Worm (Caenorhabditis elegans): ENCODE data around the gene ecps-1.

ecps-1 gene

DNA sequence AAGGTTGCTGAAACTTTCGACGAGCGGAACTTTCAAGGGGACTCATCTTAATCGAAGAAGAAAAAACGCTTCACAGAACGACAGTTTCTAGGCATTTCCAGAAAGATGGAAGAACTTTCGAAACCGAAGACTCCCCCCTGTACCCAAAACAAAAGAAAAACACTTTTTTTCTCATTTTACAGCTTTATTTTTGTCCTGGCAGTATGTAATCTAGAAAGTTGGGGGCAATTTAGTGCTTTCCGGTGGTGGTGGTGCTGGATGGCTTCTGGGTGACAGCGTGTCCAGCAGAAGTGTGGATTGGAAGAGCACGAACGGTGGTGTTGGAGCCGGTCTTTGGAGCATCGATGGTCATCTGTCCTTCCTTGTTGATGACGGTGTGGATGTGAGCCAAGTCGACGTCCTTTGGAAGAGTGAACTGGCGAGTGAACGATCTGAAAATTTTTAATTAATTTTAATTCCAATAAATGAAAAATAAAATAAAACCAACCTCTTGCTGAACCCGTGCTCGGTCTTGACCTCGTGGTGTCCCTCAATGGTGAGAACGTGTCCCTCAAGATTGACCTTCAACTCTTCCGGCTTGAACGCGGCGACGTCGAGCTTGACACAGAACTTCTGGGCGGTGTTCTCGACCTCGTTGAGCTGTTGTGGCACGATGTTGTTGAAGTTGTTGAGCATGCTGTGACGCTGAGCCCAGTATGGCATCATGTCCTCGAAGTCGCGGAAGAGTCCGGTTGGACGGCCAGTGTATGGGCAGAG lies 45.8 kb upstream of the ecps-1 start:
- TF ChIP-seq F13H6.1 (tag; optimal IDR thresholded peaks at IDR 0.05) (no peak), dmd-4 (tag; optimal IDR thresholded peaks at IDR 0.05) (no peak), nhr-77 (tag; optimal IDR thresholded peaks at IDR 0.05) (no peak), ceh-82 (tag; optimal IDR thresholded peaks at IDR 0.05) (no peak), skn-1 (tag; optimal IDR thresholded peaks at IDR 0.05) (no peak), sem-4 (tag; optimal IDR thresholded peaks at IDR 0.05) (no peak), C34F6.9 (tag; optimal IDR thresholded peaks at IDR 0.05) (no peak), mdl-1 (tag; optimal IDR thresholded peaks at IDR 0.05) (no peak), nhr-129 (tag; optimal IDR thresholded peaks at IDR 0.05) (no peak), nhr-25 (tag; optimal IDR thresholded peaks at IDR 0.05) (no peak), peb-1 (tag; optimal IDR thresholded peaks at IDR 0.05) (no peak), lin-39 (tag; optimal IDR thresholded peaks at IDR 0.05) (no peak), nhr-12 (tag; optimal IDR thresholded peaks at IDR 0.05) (no peak), alr-1 (tag; optimal IDR thresholded peaks at IDR 0.05) (no peak), nhr-23 (tag; optimal IDR thresholded peaks at IDR 0.05) (no peak), ceh-16 (tag; optimal IDR thresholded peaks at IDR 0.05) (no peak), nhr-6 (tag; optimal IDR thresholded peaks at IDR 0.05) (no peak), lin-13 (GFP tag; optimal IDR thresholded peaks at IDR 0.05) (no peak)

DNA sequence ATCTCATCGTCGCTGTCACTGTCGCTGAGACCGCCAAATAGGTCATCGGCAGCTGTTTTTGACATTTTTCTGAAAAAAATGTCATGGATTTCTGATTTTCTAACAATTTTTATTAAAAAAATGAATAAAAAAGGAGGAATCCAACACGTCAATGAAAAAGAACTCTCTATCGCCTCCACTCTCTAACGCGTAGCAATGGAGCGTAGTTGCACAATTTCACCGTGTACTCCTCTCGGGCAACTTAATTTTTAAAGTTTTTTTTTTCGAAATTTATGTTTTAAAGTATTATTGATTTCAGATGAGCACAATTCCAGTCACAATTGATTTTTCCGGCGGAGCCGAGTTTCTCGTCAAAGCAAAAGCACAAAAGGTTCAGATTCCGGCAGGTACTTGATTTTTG lies 44.8 kb upstream of the ecps-1 start, which contains the start of the genes taf-11.3 and urm-1:
Gene taf-11.3 (minus strand): TSS at position 69 of the 400 bp plus-strand sequence.
Gene urm-1 (plus strand): TSS at position 299 of the 400 bp plus-strand sequence.
- TF ChIP-seq nhr-23 (tag; optimal IDR thresholded peaks at IDR 0.05) (no peak), mab-5 (tag; optimal IDR thresholded peaks at IDR 0.05) (peak; percentile 65), nhr-237 (tag; optimal IDR thresholded peaks at IDR 0.05) (no peak), ama-1 (optimal IDR thresholded peaks at IDR 0.05) (no peak), ztf-4 (tag; optimal IDR thresholded peaks at IDR 0.05) (peak; percentile 62), egl-27 (tag; optimal IDR thresholded peaks at IDR 0.05) (no peak), ceh-16 (tag; optimal IDR thresholded peaks at IDR 0.05) (peak; percentile 36), sma-9 (GFP tag; optimal IDR thresholded peaks at IDR 0.05) (peak; percentile 79), sma-9 (tag; optimal IDR thresholded peaks at IDR 0.05) (no peak), unc-55 (GFP tag; optimal IDR thresholded peaks at IDR 0.05) (peak; percentile 88), blmp-1 (tag; optimal IDR thresholded peaks at IDR 0.05; ENCODE audit: insufficient read depth) (no peak), nhr-10 (tag; optimal IDR thresholded peaks at IDR 0.05) (no peak), F13H6.1 (tag; optimal IDR thresholded peaks at IDR 0.05) (peak; percentile 68), lsy-2 (tag; optimal IDR thresholded peaks at IDR 0.05) (peak; percentile 54 to 90), nhr-6 (tag; optimal IDR thresholded peaks at IDR 0.05) (peak; percentile 57), nhr-12 (tag; optimal IDR thresholded peaks at IDR 0.05) (no peak), skn-1 (tag; optimal IDR thresholded peaks at IDR 0.05) (no peak), zag-1 (tag; optimal IDR thresholded peaks at IDR 0.05) (peak; percentile 3), lin-39 (tag; optimal IDR thresholded peaks at IDR 0.05) (no peak), dmd-4 (tag; optimal IDR thresholded peaks at IDR 0.05) (no peak), alr-1 (tag; optimal IDR thresholded peaks at IDR 0.05) (no peak), snpc-4 (tag; optimal IDR thresholded peaks at IDR 0.05) (peak; percentile 78), fos-1 (tag; optimal IDR thresholded peaks at IDR 0.05) (peak; percentile 61), ZK546.5 (tag; optimal IDR thresholded peaks at IDR 0.05) (no peak), R02D3.7 (tag; optimal IDR thresholded peaks at IDR 0.05) (no peak), aly-2 (tag; optimal IDR thresholded peaks at IDR 0.05) (no peak), gmeb-1 (tag; optimal IDR thresholded peaks at IDR 0.05) (peak; percentile 77), nhr-11 (tag; optimal IDR thresholded peaks at IDR 0.05) (no peak), sma-3 (GFP tag; optimal IDR thresholded peaks at IDR 0.05) (peak; percentile 82), lin-13 (GFP tag; optimal IDR thresholded peaks at IDR 0.05) (peak; percentile 86), C34F6.9 (tag; optimal IDR thresholded peaks at IDR 0.05) (peak; percentile 88), crh-2 (tag; optimal IDR thresholded peaks at IDR 0.05) (peak; percentile 92), elt-3 (tag; optimal IDR thresholded peaks at IDR 0.05) (no peak), elt-1 (tag; optimal IDR thresholded peaks at IDR 0.05) (no peak), nhr-77 (tag; optimal IDR thresholded peaks at IDR 0.05) (no peak), peb-1 (tag; optimal IDR thresholded peaks at IDR 0.05) (no peak), unc-62 (GFP tag; optimal IDR thresholded peaks at IDR 0.05) (no peak), nhr-129 (tag; optimal IDR thresholded peaks at IDR 0.05) (peak; percentile 66), lin-11 (tag; optimal IDR thresholded peaks at IDR 0.05) (peak; percentile 67), nhr-25 (tag; optimal IDR thresholded peaks at IDR 0.05) (peak; percentile 71), unc-39 (tag; optimal IDR thresholded peaks at IDR 0.05) (no peak), sem-4 (tag; optimal IDR thresholded peaks at IDR 0.05) (peak; percentile 89), ceh-82 (tag; optimal IDR thresholded peaks at IDR 0.05) (no peak), Y55F3AM.14 (GFP tag; optimal IDR thresholded peaks at IDR 0.05) (no peak), nhr-21 (tag; optimal IDR thresholded peaks at IDR 0.05) (peak; percentile 75)
